Fruit fly (Drosophila melanogaster) whole organism, prepupa: ENCODE measurements around the gene CG31697.

Source experiments
- Blimp-1 ChIP-seq: fragments of 200-800 bp; sonication (Bioruptor generic); optimal IDR thresholded peaks from 3 replicates; lab custom pipeline; 2017; ENCODE audit warnings: missing biosample characterization, missing genetic modification characterization, mild to moderate bottlenecking, moderate library complexity, missing genetic modification reagents
- CG10631 ChIP-seq: fragments of 200-800 bp; sonication (Bioruptor generic); optimal IDR thresholded peaks from 2 replicates; lab custom pipeline; 2016; ENCODE audit warnings: missing biosample characterization, missing genetic modification characterization
- CG10669 ChIP-seq: fragments of 200-800 bp; sonication (Bioruptor generic); optimal IDR thresholded peaks from 3 replicates; lab custom pipeline; 2018; ENCODE audit warnings: missing biosample characterization, mild to moderate bottlenecking, missing genetic modification characterization, moderate library complexity
- CG11762 ChIP-seq: fragments of 200-800 bp; sonication (Bioruptor generic); optimal IDR thresholded peaks from 3 replicates; lab custom pipeline; 2016; ENCODE audit warnings: missing biosample characterization, missing genetic modification characterization; ENCODE audit not compliant: insufficient read depth
- CG15336 ChIP-seq: fragments of 200-800 bp; sonication (Bioruptor generic); IDR thresholded peaks from 2 replicates; pipeline ENCODE4 v1.3.6; 2022; ENCODE audit warnings: missing biosample characterization, missing genetic modification characterization
- CG1621 ChIP-seq: fragments of 200-800 bp; sonication (Bioruptor generic); optimal IDR thresholded peaks from 3 replicates; lab custom pipeline; 2018; ENCODE audit warnings: missing biosample characterization, mild to moderate bottlenecking, missing genetic modification characterization
- CG16779 ChIP-seq: fragments of 200-800 bp; sonication (Bioruptor generic); optimal IDR thresholded peaks from 3 replicates; lab custom pipeline; 2017; ENCODE audit warnings: missing biosample characterization, mild to moderate bottlenecking, missing genetic modification characterization
- CG31627 ChIP-seq: fragments of 200-800 bp; sonication (Bioruptor generic); optimal IDR thresholded peaks from 3 replicates; lab custom pipeline; 2016; ENCODE audit warnings: missing biosample characterization, missing genetic modification characterization
- CG32006 ChIP-seq: fragments of 200-800 bp; sonication (Bioruptor generic); optimal IDR thresholded peaks from 3 replicates; lab custom pipeline; 2017; ENCODE audit warnings: missing biosample characterization, mild to moderate bottlenecking, missing genetic modification characterization
- CG34406 ChIP-seq: fragments of 200-800 bp; sonication (Bioruptor generic); optimal IDR thresholded peaks from 3 replicates; lab custom pipeline; 2016; ENCODE audit warnings: missing biosample characterization, missing genetic modification characterization
- CG3919 ChIP-seq: fragments of 200-800 bp; sonication (Bioruptor generic); optimal IDR thresholded peaks from 3 replicates; lab custom pipeline; 2016; ENCODE audit warnings: missing biosample characterization, missing genetic modification characterization
- CG6276 ChIP-seq: fragments of 200-800 bp; sonication (Bioruptor generic); optimal IDR thresholded peaks from 2 replicates; lab custom pipeline; 2017; ENCODE audit warnings: missing biosample characterization, mild to moderate bottlenecking, missing genetic modification characterization
- CG6792 ChIP-seq: fragments of 200-800 bp; sonication (Bioruptor generic); optimal IDR thresholded peaks from 3 replicates; lab custom pipeline; 2016; ENCODE audit warnings: missing biosample characterization, missing genetic modification characterization
- CG6854 ChIP-seq: fragments of 200-800 bp; sonication (Bioruptor generic); optimal IDR thresholded peaks from 2 replicates; lab custom pipeline; 2017; ENCODE audit warnings: missing biosample characterization, mild to moderate bottlenecking, missing genetic modification characterization
- CG7368 ChIP-seq: fragments of 200-800 bp; sonication (Bioruptor generic); optimal IDR thresholded peaks from 3 replicates; lab custom pipeline; 2016; ENCODE audit warnings: missing biosample characterization, missing genetic modification characterization
- CG8119 ChIP-seq: fragments of 200-800 bp; sonication (Bioruptor generic); IDR thresholded peaks from 3 replicates; pipeline ENCODE4 v1.3.6; 2022; ENCODE audit warnings: missing biosample characterization, missing genetic modification characterization
- CG8632 ChIP-seq: fragments of 200-800 bp; sonication (Bioruptor generic); optimal IDR thresholded peaks from 3 replicates; lab custom pipeline; 2016; ENCODE audit warnings: missing biosample characterization, missing genetic modification characterization
- Eip75B ChIP-seq: fragments of 200-800 bp; sonication (Bioruptor generic); optimal IDR thresholded peaks from 3 replicates; lab custom pipeline; 2016; ENCODE audit warnings: missing biosample characterization, missing genetic modification characterization
- Eip78C ChIP-seq: fragments of 200-800 bp; sonication (Bioruptor generic); peaks from one replicate; lab custom pipeline; 2016; ENCODE audit warnings: missing biosample characterization, missing genetic modification characterization
- Eip93F ChIP-seq: fragments of 200-800 bp; sonication (Bioruptor generic); optimal IDR thresholded peaks from 2 replicates; lab custom pipeline; 2016; ENCODE audit warnings: missing biosample characterization, mild to moderate bottlenecking, missing genetic modification characterization
- Ets21C ChIP-seq: fragments of 200-800 bp; sonication (Bioruptor generic); optimal IDR thresholded peaks from 3 replicates; lab custom pipeline; 2016; ENCODE audit warnings: missing biosample characterization, missing genetic modification characterization
- Ets96B ChIP-seq: fragments of 200-800 bp; optimal IDR thresholded peaks from 2 replicates; lab custom pipeline; 2019; ENCODE audit warnings: missing biosample characterization, mild to moderate bottlenecking, missing genetic modification characterization, moderate library complexity
- Hr38 ChIP-seq: sonication (Bioruptor generic); optimal IDR thresholded peaks from 2 replicates; lab custom pipeline; 2016; ENCODE audit warnings: missing biosample characterization, missing genetic modification characterization
- Hr39 ChIP-seq: fragments of 200-800 bp; sonication (Bioruptor generic); optimal IDR thresholded peaks from 2 replicates; lab custom pipeline; 2016; ENCODE audit warnings: missing biosample characterization, missing genetic modification characterization
- Hr4 ChIP-seq: fragments of 200-800 bp; sonication (Bioruptor generic); optimal IDR thresholded peaks from 3 replicates; lab custom pipeline; 2016; ENCODE audit warnings: missing biosample characterization, missing genetic modification characterization
- OdsH ChIP-seq: fragments of 200-800 bp; sonication (Bioruptor generic); optimal IDR thresholded peaks from 3 replicates; lab custom pipeline; 2016; ENCODE audit warnings: missing biosample characterization, missing genetic modification characterization
- Smox ChIP-seq: fragments of 200-800 bp; sonication (Bioruptor generic); optimal IDR thresholded peaks from 3 replicates; lab custom pipeline; 2016; ENCODE audit warnings: missing biosample characterization, missing genetic modification characterization
- Sox102F ChIP-seq: fragments of 200-800 bp; sonication (Bioruptor generic); optimal IDR thresholded peaks from 2 replicates; lab custom pipeline; 2016; ENCODE audit warnings: missing biosample characterization, mild to moderate bottlenecking, missing genetic modification characterization
- Sox14 ChIP-seq: fragments of 200-800 bp; sonication (Bioruptor generic); optimal IDR thresholded peaks from 3 replicates; lab custom pipeline; 2016; ENCODE audit warnings: missing biosample characterization, missing genetic modification characterization
- Sox15 ChIP-seq: fragments of 200-800 bp; sonication (Bioruptor generic); optimal IDR thresholded peaks from 3 replicates; lab custom pipeline; 2016; ENCODE audit warnings: missing biosample characterization, missing genetic modification characterization
- dac ChIP-seq: fragments of 200-800 bp; sonication (Bioruptor generic); optimal IDR thresholded peaks from 2 replicates; lab custom pipeline; 2017; ENCODE audit warnings: missing biosample characterization, mild to moderate bottlenecking, missing genetic modification characterization
- dsx ChIP-seq: fragments of 200-800 bp; optimal IDR thresholded peaks from 3 replicates; lab custom pipeline; 2019; ENCODE audit warnings: missing biosample characterization, mild to moderate bottlenecking, missing genetic modification characterization, moderate library complexity; ENCODE audit not compliant: poor library complexity, severe bottlenecking
- eg ChIP-seq: fragments of 200-800 bp; sonication (Bioruptor generic); IDR thresholded peaks from 3 replicates; pipeline ENCODE4 v1.3.6; 2022; ENCODE audit warnings: missing biosample characterization, missing genetic modification characterization
- esn ChIP-seq: fragments of 200-800 bp; sonication (Bioruptor generic); optimal IDR thresholded peaks from 2 replicates; lab custom pipeline; 2016; ENCODE audit warnings: missing biosample characterization, mild to moderate bottlenecking, missing genetic modification characterization, moderate library complexity
- fd85E ChIP-seq: fragments of 200-800 bp; sonication (Bioruptor generic); optimal IDR thresholded peaks from 3 replicates; lab custom pipeline; 2016; ENCODE audit warnings: missing biosample characterization, missing genetic modification characterization
- fkh ChIP-seq: fragments of 200-800 bp; sonication (Bioruptor generic); optimal IDR thresholded peaks from 3 replicates; lab custom pipeline; 2017; ENCODE audit warnings: missing biosample characterization, mild to moderate bottlenecking, missing genetic modification characterization, moderate library complexity
- lz ChIP-seq: fragments of 200-800 bp; sonication (Bioruptor generic); optimal IDR thresholded peaks from 3 replicates; lab custom pipeline; 2016; ENCODE audit warnings: missing biosample characterization, missing genetic modification characterization
- pdm3 ChIP-seq: fragments of 200-800 bp; sonication (Bioruptor generic); optimal IDR thresholded peaks from 3 replicates; lab custom pipeline; 2016; ENCODE audit warnings: missing biosample characterization, missing genetic modification characterization
- salr ChIP-seq, 2 experiments: fragments of 200-800 bp; sonication (Bioruptor generic); optimal IDR thresholded peaks; 3 replicates each; lab custom pipeline; 2016 to 2018; ENCODE audit warnings: missing biosample characterization in 2 of 2, missing genetic modification characterization in 2 of 2, mild to moderate bottlenecking in 1 of 2
- ss ChIP-seq, 2 experiments: fragments of 200-800 bp; sonication (Bioruptor generic); optimal IDR thresholded peaks; 2 replicates in 1 of 2; 3 replicates in 1 of 2; lab custom pipeline; 2017 to 2018; ENCODE audit warnings: mild to moderate bottlenecking in 2 of 2, missing biosample characterization in 2 of 2, missing genetic modification characterization in 2 of 2, moderate library complexity in 1 of 2
- svp ChIP-seq: fragments of 200-800 bp; sonication (Bioruptor generic); peaks from one replicate; lab custom pipeline; 2016; ENCODE audit warnings: missing biosample characterization, missing genetic modification characterization
- topi ChIP-seq: fragments of 200-800 bp; sonication (Bioruptor generic); optimal IDR thresholded peaks from 3 replicates; lab custom pipeline; 2016; ENCODE audit warnings: missing biosample characterization, missing genetic modification characterization
- vri ChIP-seq: fragments of 200-800 bp; sonication (Bioruptor generic); optimal IDR thresholded peaks from 3 replicates; lab custom pipeline; 2016; ENCODE audit warnings: missing biosample characterization, mild to moderate bottlenecking, missing genetic modification characterization

Gene CG31697

DNA sequence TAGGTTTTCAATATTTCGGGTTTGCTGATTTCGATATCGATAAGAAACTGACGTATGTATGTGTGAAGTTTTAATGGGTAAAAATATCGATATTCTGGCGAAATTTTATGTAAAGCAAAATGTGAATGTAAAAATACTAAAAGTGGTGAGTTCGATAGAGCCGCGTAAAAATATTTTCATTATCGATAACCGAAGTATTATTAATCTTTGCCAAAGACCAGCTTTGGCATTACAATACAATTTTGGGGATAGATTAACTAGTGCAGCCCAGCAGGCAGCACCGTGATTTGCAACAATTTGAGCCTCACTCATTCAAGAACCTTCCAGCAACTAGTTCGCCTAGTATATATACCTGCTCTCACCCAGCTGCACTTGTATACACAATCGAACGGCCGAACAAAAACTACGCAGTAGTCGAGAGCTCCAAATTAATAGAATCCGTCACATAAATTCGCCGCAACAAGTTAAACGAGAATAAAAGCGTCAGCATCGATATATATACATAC, 7.1 kb downstream of the CG31697 start:
- no peak for TF ChIP-seq CG11762 (GFP tag; lab: Kevin White, UChicago)
- no peak for TF ChIP-seq topi (GFP tag; lab: Kevin White, UChicago)
- TF ChIP-seq Hr38: no peak
- TF ChIP-seq Eip78C: peak; percentile 37
- peak; percentile 34 for TF ChIP-seq dsx (GFP tag; lab: Kevin White, UChicago)
- peak; percentile 4 for TF ChIP-seq esn (GFP tag; lab: Kevin White, UChicago)
- no peak for TF ChIP-seq CG6854
- peak; percentile 57 for TF ChIP-seq svp (GFP tag; lab: Kevin White, UChicago)
- TF ChIP-seq CG34406 (GFP tag; lab: Kevin White, UChicago): no peak

DNA sequence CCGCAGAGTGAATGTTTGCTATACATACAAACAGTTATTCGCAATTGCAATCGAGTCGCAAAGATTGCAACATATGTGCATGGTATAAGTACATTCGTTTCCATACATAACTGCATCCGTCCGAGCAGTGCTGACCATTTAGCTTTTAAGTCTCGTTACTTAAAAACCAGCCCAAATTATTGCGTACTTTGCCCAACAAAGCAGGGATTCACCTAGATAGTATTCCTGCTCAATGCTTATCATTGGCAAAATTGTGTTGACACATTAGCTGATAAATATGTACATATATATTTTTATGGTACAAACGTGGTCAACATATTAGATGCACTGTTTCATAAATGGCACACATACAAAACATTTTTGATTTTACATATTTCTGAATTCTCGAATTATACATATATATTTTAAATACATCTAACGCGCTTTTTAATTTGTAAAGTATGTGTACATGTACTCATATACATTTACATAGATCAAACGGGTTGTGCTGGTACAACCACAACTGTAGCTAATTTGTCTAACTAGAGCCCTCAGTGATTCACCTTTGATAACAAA, 7.8 kb downstream of the CG31697 start:
- TF ChIP-seq Eip78C (peak; percentile 57), Smox (GFP tag; lab: Kevin White, UChicago) (peak; percentile 6), CG3919 (GFP tag; lab: Kevin White, UChicago) (no peak), Blimp-1 (GFP tag; lab: Kevin White, UChicago) (no peak), esn (GFP tag; lab: Kevin White, UChicago) (peak; percentile 6), CG6276 (GFP tag; lab: Kevin White, UChicago) (peak; percentile 19), Eip93F (GFP tag; lab: Kevin White, UChicago) (no peak), Hr39 (GFP tag; lab: Kevin White, UChicago) (no peak), CG34406 (GFP tag; lab: Kevin White, UChicago) (no peak), vri (GFP tag; lab: Kevin White, UChicago) (no peak), Sox14 (peak; percentile 3), CG32006 (GFP tag; lab: Kevin White, UChicago) (no peak), Hr4 (peak; percentile 8), CG15336 (GFP tag; lab: Robert Waterston, UW) (0 out of 2 replicates have a peak, but pooled peaks have one; percentile 9), Sox102F (GFP tag; lab: Kevin White, UChicago) (no peak), fkh (GFP tag; lab: Kevin White, UChicago) (no peak)

DNA sequence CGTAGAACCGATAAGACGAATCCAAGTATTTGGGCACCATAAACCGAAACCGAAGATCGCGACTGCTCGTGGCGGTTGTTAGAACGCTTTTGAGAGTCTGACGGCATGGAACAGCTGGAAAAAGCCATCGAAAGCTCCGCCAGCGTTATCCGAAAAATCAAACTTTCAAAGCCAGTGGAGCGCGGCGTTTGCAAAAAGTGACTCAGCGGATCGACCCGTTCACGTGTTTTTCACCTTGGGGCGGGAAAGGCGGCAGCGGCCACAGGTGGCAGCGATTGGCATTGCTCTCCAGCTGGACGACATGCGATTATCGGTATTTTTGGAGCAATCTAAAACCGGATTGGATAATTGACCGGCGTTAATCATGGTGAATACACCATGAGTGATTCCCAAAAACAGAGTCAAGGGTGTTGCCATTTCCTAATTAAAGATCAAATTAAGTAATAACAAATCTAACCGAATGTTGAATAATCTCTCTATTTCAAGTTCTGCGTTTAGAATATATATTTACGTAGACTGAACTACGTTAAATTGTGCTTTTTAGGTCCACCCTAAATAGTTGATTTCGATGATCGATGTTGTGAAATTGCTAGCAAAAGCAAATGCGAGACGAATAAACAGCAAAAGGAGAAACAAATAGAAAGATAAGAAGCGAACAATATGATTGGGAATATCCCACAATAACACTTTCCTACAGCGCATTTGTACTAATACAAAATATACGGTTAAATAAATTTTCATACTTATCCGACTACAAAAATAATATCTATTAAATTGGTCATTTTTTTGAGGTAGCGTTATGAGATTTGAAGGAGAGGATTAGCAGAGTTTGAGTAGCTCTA, 11.8 kb downstream of the CG31697 start, which contains the start of gene CG10337:
CG10337 (minus strand) TSS at position 91 of the 842 bp plus-strand sequence.
- TF ChIP-seq CG3919 (GFP tag; lab: Kevin White, UChicago): peak; percentile 25
- TF ChIP-seq Hr38: no peak
- no peak for TF ChIP-seq Eip75B (GFP tag; lab: Kevin White, UChicago)
- TF ChIP-seq CG6792 (GFP tag; lab: Kevin White, UChicago): no peak
- TF ChIP-seq dac (GFP tag; lab: Kevin White, UChicago): no peak
- peak; percentile 8 for TF ChIP-seq Ets96B (tag; lab: Kevin White, UChicago)
- TF ChIP-seq CG6276 (GFP tag; lab: Kevin White, UChicago): no peak
- TF ChIP-seq CG7368 (GFP tag; lab: Kevin White, UChicago): no peak
- peak; percentile 24 for TF ChIP-seq CG8632 (GFP tag; lab: Kevin White, UChicago)
- no peak for TF ChIP-seq Sox15 (GFP tag; lab: Kevin White, UChicago)
- no peak for TF ChIP-seq Blimp-1 (GFP tag; lab: Kevin White, UChicago)
- no peak for TF ChIP-seq CG10631 (GFP tag; lab: Kevin White, UChicago)
- TF ChIP-seq OdsH (GFP tag; lab: Kevin White, UChicago): peak; percentile 9
- no peak for TF ChIP-seq pdm3 (GFP tag; lab: Kevin White, UChicago)
- peak; percentile 28 for TF ChIP-seq CG34406 (GFP tag; lab: Kevin White, UChicago)
- TF ChIP-seq CG8119: peak; percentile 36; the same call in 1 of the 3 replicates
- TF ChIP-seq CG32006 (GFP tag; lab: Kevin White, UChicago): peak; percentile 29
- peak; percentile 7 for TF ChIP-seq lz (GFP tag; lab: Kevin White, UChicago)
- TF ChIP-seq fd85E (GFP tag; lab: Kevin White, UChicago): no peak
- peak; percentile 19 for TF ChIP-seq dsx (GFP tag; lab: Kevin White, UChicago)
- no peak for TF ChIP-seq salr (GFP tag; optimal IDR thresholded peaks at IDR 0.05; lab: Kevin White, UChicago)
- no peak for TF ChIP-seq Ets21C (GFP tag; lab: Kevin White, UChicago)
- TF ChIP-seq CG10669 (GFP tag; lab: Kevin White, UChicago): no peak
- no peak for TF ChIP-seq CG16779 (tag; lab: Kevin White, UChicago)
- peak; percentile 9 for TF ChIP-seq Smox (GFP tag; lab: Kevin White, UChicago)
- TF ChIP-seq ss (GFP tag; optimal IDR thresholded peaks at IDR 0.05; lab: Kevin White, UChicago): peak; percentile 13 to 15
- TF ChIP-seq eg (GFP tag; lab: Robert Waterston, UW): peak; percentile 44; the same call in 1 of the 3 replicates
- no peak for TF ChIP-seq CG31627 (GFP tag; lab: Kevin White, UChicago)
- TF ChIP-seq CG1621: no peak
- TF ChIP-seq Sox102F (GFP tag; lab: Kevin White, UChicago): peak; percentile 19
